Worm (Caenorhabditis elegans) whole organism, L2 larva: Measurements from ENCODE around the gene cytb-5.1.

Experiments
- F13H6.1 ChIP-seq: sonication (generic microtip); optimal IDR thresholded peaks from 2 replicates; lab custom pipeline; 2016; ENCODE audit warnings: missing genetic modification characterization, missing compliant biosample characterization
- Y55F3AM.14 ChIP-seq: fragments of 200-800 bp; sonication (Bioruptor generic); optimal IDR thresholded peaks from 2 replicates; lab custom pipeline; 2018; ENCODE audit warnings: mild to moderate bottlenecking, missing genetic modification characterization, missing compliant biosample characterization
- ama-1 ChIP-seq: fragments of 150-350 bp; optimal IDR thresholded peaks from 2 replicates; lab custom pipeline; 2018; ENCODE audit warnings: inconsistent platforms
- blmp-1 ChIP-seq: sonication (generic microtip); optimal IDR thresholded peaks from 2 replicates; lab custom pipeline; 2017; ENCODE audit warnings: missing genetic modification characterization, mild to moderate bottlenecking, missing compliant biosample characterization, antibody characterized with exemption, moderate library complexity; ENCODE audit not compliant: insufficient read depth
- ceh-16 ChIP-seq: fragments of 150-350 bp; optimal IDR thresholded peaks from 2 replicates; lab custom pipeline; 2014; ENCODE audit warnings: missing biosample characterization, missing genetic modification characterization
- ceh-82 ChIP-seq: fragments of 150-350 bp; optimal IDR thresholded peaks from 2 replicates; lab custom pipeline; 2014; ENCODE audit warnings: missing biosample characterization, missing genetic modification characterization
- crh-2 ChIP-seq: sonication (generic microtip); optimal IDR thresholded peaks from 2 replicates; lab custom pipeline; 2017; ENCODE audit warnings: missing biosample characterization, missing genetic modification characterization
- dmd-4 ChIP-seq: sonication (generic microtip); optimal IDR thresholded peaks from 2 replicates; lab custom pipeline; 2017; ENCODE audit warnings: missing biosample characterization, missing genetic modification characterization
- elt-1 ChIP-seq: fragments of 150-350 bp; optimal IDR thresholded peaks from 2 replicates; lab custom pipeline; 2014; ENCODE audit warnings: missing biosample characterization, missing genetic modification characterization
- elt-3 ChIP-seq: sonication (generic microtip); optimal IDR thresholded peaks from 2 replicates; lab custom pipeline; 2017; ENCODE audit warnings: missing biosample characterization, missing genetic modification characterization
- fos-1 ChIP-seq: fragments of 150-350 bp; optimal IDR thresholded peaks from 2 replicates; lab custom pipeline; 2014; ENCODE audit warnings: missing biosample characterization, missing genetic modification characterization
- gmeb-1 ChIP-seq: fragments of 150-350 bp; optimal IDR thresholded peaks from 2 replicates; lab custom pipeline; 2014; ENCODE audit warnings: missing biosample characterization, missing genetic modification characterization
- lin-11 ChIP-seq: fragments of 150-350 bp; sonication (generic microtip); optimal IDR thresholded peaks from 2 replicates; lab custom pipeline; 2014; ENCODE audit warnings: missing biosample characterization, missing genetic modification characterization, inconsistent platforms, mixed read lengths
- lin-13 ChIP-seq: fragments of 150-350 bp; optimal IDR thresholded peaks from 2 replicates; lab custom pipeline; 2014; ENCODE audit warnings: missing biosample characterization, missing genetic modification reagents, missing genetic modification characterization
- lin-39 ChIP-seq: fragments of 150-350 bp; optimal IDR thresholded peaks from 2 replicates; lab custom pipeline; 2014; ENCODE audit warnings: missing biosample characterization, missing genetic modification reagents, missing genetic modification characterization
- lsy-2 ChIP-seq, 2 experiments: fragments of 150-350 bp in 1 of 2; sonication (generic microtip) in 1 of 2; optimal IDR thresholded peaks; 2 replicates each; lab custom pipeline; 2014 to 2017; ENCODE audit warnings: missing biosample characterization in 2 of 2, missing genetic modification characterization in 2 of 2
- mab-5 ChIP-seq: fragments of 150-350 bp; optimal IDR thresholded peaks from 2 replicates; lab custom pipeline; 2014; ENCODE audit warnings: missing biosample characterization, missing genetic modification characterization
- mbf-1 ChIP-seq: sonication (generic microtip); optimal IDR thresholded peaks from 2 replicates; lab custom pipeline; 2017; ENCODE audit warnings: missing biosample characterization, missing genetic modification characterization
- mdl-1 ChIP-seq, 2 experiments: fragments of 150-350 bp in 1 of 2; sonication (generic microtip) in 1 of 2; optimal IDR thresholded peaks; 2 replicates each; lab custom pipeline; 2017; ENCODE audit warnings: missing biosample characterization in 2 of 2, missing genetic modification characterization in 2 of 2
- nhr-11 ChIP-seq: fragments of 150-350 bp; optimal IDR thresholded peaks from 2 replicates; lab custom pipeline; 2014; ENCODE audit warnings: missing biosample characterization, missing genetic modification characterization
- nhr-12 ChIP-seq: fragments of 150-350 bp; optimal IDR thresholded peaks from 2 replicates; lab custom pipeline; 2014; ENCODE audit warnings: missing biosample characterization, missing genetic modification characterization
- nhr-129 ChIP-seq: fragments of 150-350 bp; optimal IDR thresholded peaks from 2 replicates; lab custom pipeline; 2014; ENCODE audit warnings: missing biosample characterization, missing genetic modification characterization
- nhr-21 ChIP-seq: fragments of 150-350 bp; optimal IDR thresholded peaks from 2 replicates; lab custom pipeline; 2014; ENCODE audit warnings: missing biosample characterization, missing genetic modification characterization
- nhr-23 ChIP-seq: fragments of 150-350 bp; optimal IDR thresholded peaks from 2 replicates; lab custom pipeline; 2014; ENCODE audit warnings: missing biosample characterization, missing genetic modification reagents, missing genetic modification characterization
- nhr-6 ChIP-seq: fragments of 150-350 bp; optimal IDR thresholded peaks from 2 replicates; lab custom pipeline; 2014; ENCODE audit warnings: missing biosample characterization, missing genetic modification characterization
- sem-4 ChIP-seq: fragments of 150-350 bp; optimal IDR thresholded peaks from 2 replicates; lab custom pipeline; 2014; ENCODE audit warnings: missing biosample characterization, missing genetic modification reagents, missing genetic modification characterization
- skn-1 ChIP-seq: sonication (generic microtip); optimal IDR thresholded peaks from 2 replicates; lab custom pipeline; 2017; ENCODE audit warnings: missing biosample characterization, missing genetic modification characterization
- sma-9 ChIP-seq, 2 experiments: fragments of 150-350 bp in 1 of 2; sonication (generic microtip) in 1 of 2; optimal IDR thresholded peaks; 2 replicates each; lab custom pipeline; 2014 to 2016; ENCODE audit warnings: missing genetic modification characterization in 2 of 2, mild to moderate bottlenecking in 1 of 2, missing biosample characterization in 1 of 2, missing compliant biosample characterization in 1 of 2, missing genetic modification reagents in 1 of 2, moderate library complexity in 1 of 2
- snpc-4 ChIP-seq: fragments of 150-350 bp; optimal IDR thresholded peaks from 2 replicates; lab custom pipeline; 2014; ENCODE audit warnings: missing biosample characterization, missing genetic modification characterization
- unc-55 ChIP-seq: fragments of 150-350 bp; sonication (generic microtip); optimal IDR thresholded peaks from 3 replicates; lab custom pipeline; 2014; ENCODE audit warnings: missing biosample characterization, missing genetic modification reagents, missing genetic modification characterization
- unc-62 ChIP-seq: fragments of 150-350 bp; optimal IDR thresholded peaks from 2 replicates; lab custom pipeline; 2014; ENCODE audit warnings: missing biosample characterization, missing genetic modification reagents, missing genetic modification characterization
- zag-1 ChIP-seq: fragments of 150-350 bp; optimal IDR thresholded peaks from 2 replicates; lab custom pipeline; 2014; ENCODE audit warnings: missing biosample characterization, missing genetic modification characterization
- ztf-11 ChIP-seq: sonication (generic microtip); optimal IDR thresholded peaks from 2 replicates; lab custom pipeline; 2017; ENCODE audit warnings: missing biosample characterization, missing genetic modification characterization

Gene cytb-5.1

DNA sequence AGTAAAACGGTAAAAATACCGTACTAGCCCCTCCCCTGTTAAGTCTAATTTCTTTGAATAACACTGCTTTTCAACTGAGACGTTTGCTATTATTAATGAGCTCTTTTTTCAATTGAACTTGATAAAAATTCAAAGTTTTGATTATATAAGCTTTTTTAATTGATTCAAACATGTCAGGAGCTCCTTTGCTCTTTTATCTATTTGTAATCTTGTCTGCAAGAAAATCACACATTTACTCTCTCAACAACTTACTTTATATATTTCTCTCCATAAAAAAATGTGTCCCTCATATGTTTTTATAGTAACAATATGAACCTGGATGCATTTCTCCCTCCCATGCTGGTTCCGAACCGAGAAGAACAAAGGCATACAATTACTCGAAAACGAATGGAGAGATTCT, 18.6 kb downstream of the cytb-5.1 start, which contains the start of gene C04C11.1:
Gene C04C11.1, plus strand, starts transcription at position 301 of the 400 bp plus-strand sequence.
- TF ChIP-seq lsy-2 (tag; optimal IDR thresholded peaks at IDR 0.05; lab: Kevin White, UChicago) (no peak), gmeb-1 (no peak), F13H6.1 (tag; lab: Kevin White, UChicago) (no peak), ztf-11 (tag; lab: Kevin White, UChicago) (no peak)

DNA sequence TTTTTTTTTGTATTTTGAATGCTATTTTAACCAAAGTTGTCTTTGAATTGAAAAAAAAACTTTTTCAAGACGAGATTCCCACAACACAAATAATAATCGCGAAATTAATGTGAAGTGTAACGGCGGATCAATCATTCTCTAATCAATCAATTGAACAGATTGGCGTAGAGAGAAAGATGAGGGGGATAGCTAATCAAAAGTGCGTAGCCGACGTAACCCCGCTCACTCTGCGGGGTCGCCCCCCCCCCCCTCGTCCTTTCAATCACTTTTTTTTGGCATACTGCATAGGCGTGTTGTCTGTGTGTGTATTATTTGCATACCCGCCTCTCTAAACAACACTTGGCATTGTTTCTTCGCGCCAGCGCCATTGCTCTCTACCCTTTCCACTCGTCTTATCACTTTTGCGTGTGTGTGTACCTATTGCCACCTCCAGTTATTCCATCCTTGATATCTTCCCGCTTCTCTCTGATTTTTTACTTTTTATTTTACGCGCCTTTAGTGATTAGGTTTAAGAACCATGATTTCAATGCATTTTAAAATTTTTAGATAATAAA, 22.8 kb downstream of the cytb-5.1 start:
- TF ChIP-seq fos-1 (tag; lab: Kevin White, UChicago) (peak; percentile 45), elt-3 (tag; lab: Kevin White, UChicago) (no peak), F13H6.1 (tag; lab: Kevin White, UChicago) (peak; percentile 58), sma-9 (GFP tag; optimal IDR thresholded peaks at IDR 0.05; lab: Kevin White, UChicago) (peak; percentile 31), sma-9 (tag; optimal IDR thresholded peaks at IDR 0.05; lab: Kevin White, UChicago) (no peak)

DNA sequence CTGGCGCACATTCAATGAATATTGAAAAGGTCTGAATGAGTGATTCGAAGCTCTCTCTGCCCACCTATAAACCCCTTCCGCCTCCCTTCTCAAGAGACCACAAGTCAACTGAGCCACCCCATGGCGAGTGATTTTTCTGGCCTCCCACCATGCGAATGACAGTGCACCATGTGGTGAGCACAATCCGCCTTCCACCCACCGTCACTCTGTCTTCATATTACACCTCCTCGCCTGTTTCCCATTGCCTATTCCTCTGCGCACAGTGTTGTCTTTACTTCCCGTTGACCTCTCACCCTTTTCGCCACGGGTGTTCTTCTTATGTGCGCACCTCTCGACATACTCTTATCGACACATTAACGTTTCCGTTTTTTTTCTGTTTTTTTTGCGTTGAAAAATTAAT, 25.2 kb downstream of the cytb-5.1 start:
- TF ChIP-seq F13H6.1 (tag; lab: Kevin White, UChicago) = no peak
- TF ChIP-seq unc-55 (GFP tag; lab: Kevin White, UChicago) = no peak
- no peak for TF ChIP-seq crh-2
- TF ChIP-seq nhr-21 (tag; lab: Kevin White, UChicago) = no peak
- no peak for TF ChIP-seq Y55F3AM.14 (GFP tag; lab: Kevin White, UChicago)
- no peak for TF ChIP-seq nhr-12 (tag; lab: Kevin White, UChicago)
- no peak for TF ChIP-seq lin-39 (tag; lab: Kevin White, UChicago)
- no peak for TF ChIP-seq unc-62 (GFP tag; lab: Kevin White, UChicago)

DNA sequence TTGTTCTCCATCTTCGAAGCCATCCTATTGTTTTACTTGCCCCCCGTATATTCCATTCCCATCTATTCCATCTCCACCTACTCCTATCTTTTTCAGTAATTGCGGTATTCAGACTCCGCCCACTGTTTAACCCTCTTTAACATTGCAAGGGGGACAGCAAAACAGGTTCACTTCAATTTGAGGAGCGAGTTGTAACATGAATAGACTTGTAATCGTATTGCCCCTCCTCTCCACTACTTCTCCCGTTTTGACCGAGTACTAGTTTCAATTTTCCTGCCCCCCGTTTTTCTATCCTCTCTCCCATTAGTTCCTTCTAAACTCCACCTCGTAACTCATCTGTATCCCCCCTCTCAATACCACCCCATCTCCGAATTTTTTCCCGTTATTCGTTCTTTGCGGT, 26.8 kb downstream of the cytb-5.1 start:
- TF ChIP-seq nhr-11 (tag; lab: Kevin White, UChicago) (no peak), unc-55 (GFP tag; lab: Kevin White, UChicago) (no peak), fos-1 (tag; lab: Kevin White, UChicago) (no peak), lsy-2 (tag; optimal IDR thresholded peaks at IDR 0.05; lab: Kevin White, UChicago) (no peak), snpc-4 (tag; lab: Kevin White, UChicago) (no peak), mab-5 (no peak), zag-1 (tag; lab: Kevin White, UChicago) (no peak), sma-9 (GFP tag; optimal IDR thresholded peaks at IDR 0.05; lab: Kevin White, UChicago) (no peak), sma-9 (tag; optimal IDR thresholded peaks at IDR 0.05; lab: Kevin White, UChicago) (no peak), mdl-1 (tag; optimal IDR thresholded peaks at IDR 0.05; lab: Kevin White, UChicago) (no peak), skn-1 (tag; lab: Kevin White, UChicago) (no peak), dmd-4 (tag; lab: Kevin White, UChicago) (no peak), ceh-82 (no peak), lin-13 (GFP tag; lab: Kevin White, UChicago) (no peak), lin-11 (tag; lab: Kevin White, UChicago) (no peak), ztf-11 (tag; lab: Kevin White, UChicago) (no peak), sem-4 (tag; lab: Kevin White, UChicago) (no peak)

DNA sequence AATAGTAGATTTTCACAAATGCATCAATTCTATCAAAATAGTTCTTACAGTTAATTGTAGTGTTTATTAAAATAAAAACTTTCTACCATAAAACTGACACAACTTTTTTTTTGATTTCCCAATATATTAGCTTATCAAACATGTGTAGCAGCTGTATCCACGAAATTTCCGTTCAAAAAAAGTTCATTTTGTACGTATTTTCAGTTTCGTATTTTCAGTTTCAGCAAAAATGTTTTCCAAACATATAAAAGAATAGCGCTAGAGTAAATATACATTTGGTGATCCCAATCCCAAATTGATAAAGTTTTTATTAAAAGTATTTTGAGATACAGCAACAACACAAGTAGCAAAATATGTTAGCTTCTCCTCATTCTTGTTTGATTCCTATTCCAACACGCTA, 27.7 kb downstream of the cytb-5.1 start:
- no peak for TF ChIP-seq mdl-1 (tag; optimal IDR thresholded peaks at IDR 0.05; lab: Kevin White, UChicago)
- no peak for TF ChIP-seq mbf-1
- no peak for TF ChIP-seq blmp-1
- no peak for TF ChIP-seq nhr-23
- TF ChIP-seq nhr-6 (tag; lab: Kevin White, UChicago) = no peak
- no peak for TF ChIP-seq nhr-129 (tag; lab: Kevin White, UChicago)
- no peak for TF ChIP-seq ama-1 (lab: Kevin White, UChicago)
- no peak for TF ChIP-seq gmeb-1
- TF ChIP-seq fos-1 (tag; lab: Kevin White, UChicago) = no peak
- TF ChIP-seq lin-11 (tag; lab: Kevin White, UChicago) = no peak

DNA sequence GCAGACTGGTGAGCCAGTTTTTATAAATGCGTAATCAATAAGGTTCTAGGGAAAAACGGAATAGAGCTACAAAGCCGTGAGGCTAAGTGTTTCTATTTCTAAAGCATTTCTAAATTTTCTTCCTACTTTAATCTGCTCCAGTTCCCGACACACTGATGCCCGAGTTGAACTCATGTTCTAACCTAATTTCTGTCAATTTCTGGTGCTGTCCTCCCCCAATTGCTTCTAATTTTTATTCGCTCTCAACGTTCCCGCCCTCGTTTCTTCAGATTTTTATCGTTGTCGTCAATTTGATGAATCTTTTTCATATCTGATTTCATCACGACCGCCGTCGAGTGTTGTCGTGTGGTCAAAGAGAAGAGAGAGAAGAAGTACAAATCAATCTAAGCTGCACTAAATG, 28.1 kb downstream of the cytb-5.1 start:
- TF ChIP-seq elt-3 (tag; lab: Kevin White, UChicago) (no peak), ceh-16 (tag; lab: Kevin White, UChicago) (no peak), elt-1 (no peak)
